Fruit fly (Drosophila melanogaster) S2 (cell line): ENCODE data around the gene OXA1L.
A peak's percentile ranks its signal among the peaks of the same experiment; 100 is the strongest.

ENCODE experiments used
- CG8478 ChIP-seq: fragments of >200 bp; optimal IDR thresholded peaks from 2 replicates; lab custom pipeline; 2018
- CTCF ChIP-seq, 2 experiments: fragments of >200 bp; optimal IDR thresholded peaks; 2 replicates each; lab custom pipeline; 2018

dm6 chr3L:10899087-10899511 lies 12.8 kb upstream of the OXA1L start, which contains the start of gene Aps:
- no peak for TF ChIP-seq CG8478
- peak; percentile 74 to 92 for TF ChIP-seq CTCF (optimal IDR thresholded peaks at IDR 0.05; lab: Kevin White, UChicago)
